Worm (Caenorhabditis elegans) whole organism, L4 larva: ENCODE results near the gene bgal-1.

Experiments used
- F10B5.3 ChIP-seq: sonication (generic microtip); optimal IDR thresholded peaks from 2 replicates; lab custom pipeline; 2016; ENCODE audit warnings: mild to moderate bottlenecking, missing genetic modification characterization, missing compliant biosample characterization
- F37D6.2 ChIP-seq: sonication (generic microtip); optimal IDR thresholded peaks from 2 replicates; lab custom pipeline; 2016; ENCODE audit warnings: mild to moderate bottlenecking, missing genetic modification characterization, missing compliant biosample characterization
- F44E2.7 ChIP-seq: fragments of 200-800 bp; sonication (Bioruptor generic); IDR thresholded peaks from 2 replicates; pipeline ENCODE4 v2.1.2; 2022; ENCODE audit warnings: missing genetic modification characterization, missing compliant biosample characterization
- R02D3.7 ChIP-seq: fragments of 150-350 bp; sonication (generic microtip); optimal IDR thresholded peaks from 3 replicates; lab custom pipeline; 2014; ENCODE audit warnings: missing biosample characterization, missing genetic modification characterization
- Y105C5A.15 ChIP-seq: fragments of 200-800 bp; sonication (Bioruptor generic); IDR thresholded peaks from 2 replicates; pipeline ENCODE4 v1.3.6; 2022; ENCODE audit warnings: missing genetic modification characterization, missing compliant biosample characterization
- Y5F2A.4 ChIP-seq: fragments of 200-800 bp; sonication (Bioruptor generic); optimal IDR thresholded peaks from 2 replicates; lab custom pipeline; 2018; ENCODE audit warnings: mild to moderate bottlenecking, missing genetic modification characterization, missing compliant biosample characterization
- ama-1 ChIP-seq: fragments of 150-350 bp; optimal IDR thresholded peaks from 2 replicates; lab custom pipeline; 2014; ENCODE audit warnings: inconsistent platforms, mixed read lengths
- ceh-28 ChIP-seq: fragments of 150-350 bp; optimal IDR thresholded peaks from 2 replicates; lab custom pipeline; 2014; ENCODE audit warnings: missing biosample characterization, missing genetic modification reagents, missing genetic modification characterization
- ceh-44 ChIP-seq: fragments of 200-800 bp; sonication (Bioruptor generic); IDR thresholded peaks from 2 replicates; pipeline ENCODE4 v1.3.6; 2022; ENCODE audit warnings: missing genetic modification reagents, missing genetic modification characterization, missing compliant biosample characterization
- ceh-82 ChIP-seq: sonication (generic microtip); optimal IDR thresholded peaks from 2 replicates; lab custom pipeline; 2017; ENCODE audit warnings: missing biosample characterization, missing genetic modification characterization
- ces-1 ChIP-seq: fragments of 150-350 bp; sonication (generic microtip); optimal IDR thresholded peaks from 4 replicates; lab custom pipeline; 2014; ENCODE audit warnings: missing biosample characterization, missing genetic modification reagents, missing genetic modification characterization
- cey-2 ChIP-seq: sonication (generic microtip); optimal IDR thresholded peaks from 3 replicates; lab custom pipeline; 2017; ENCODE audit warnings: missing genetic modification characterization, mild to moderate bottlenecking, missing compliant biosample characterization, antibody characterized with exemption, borderline replicate concordance; ENCODE audit not compliant: insufficient read depth
- daf-16 ChIP-seq, 3 experiments: sonication (generic microtip); optimal IDR thresholded peaks; 2 replicates each; lab custom pipeline; 2016 to 2017; ENCODE audit warnings: missing genetic modification characterization in 3 of 3, missing genetic modification reagents in 3 of 3, mild to moderate bottlenecking in 2 of 3, missing compliant biosample characterization in 2 of 3, missing biosample characterization in 1 of 3, moderate library complexity in 1 of 3
- dmd-6 ChIP-seq: fragments of 200-800 bp; sonication (Bioruptor generic); IDR thresholded peaks from 2 replicates; pipeline ENCODE4 v1.3.6; 2022; ENCODE audit warnings: missing genetic modification reagents, missing genetic modification characterization, missing compliant biosample characterization
- dpl-1 ChIP-seq: fragments of 150-350 bp; optimal IDR thresholded peaks from 2 replicates; lab custom pipeline; 2014; ENCODE audit warnings: missing biosample characterization, missing genetic modification reagents, missing genetic modification characterization
- dve-1 ChIP-seq: sonication (generic microtip); optimal IDR thresholded peaks from 2 replicates; lab custom pipeline; 2017; ENCODE audit warnings: antibody characterized with exemption, mild to moderate bottlenecking, missing genetic modification characterization, missing compliant biosample characterization; ENCODE audit not compliant: insufficient read depth
- fos-1 ChIP-seq: fragments of 150-350 bp; optimal IDR thresholded peaks from 2 replicates; lab custom pipeline; 2014; ENCODE audit warnings: missing biosample characterization, missing genetic modification characterization
- hlh-11 ChIP-seq: fragments of 200-800 bp; sonication (Bioruptor generic); optimal IDR thresholded peaks from 2 replicates; lab custom pipeline; 2018; ENCODE audit warnings: mild to moderate bottlenecking, missing genetic modification characterization, missing compliant biosample characterization
- hlh-30 ChIP-seq: sonication (generic microtip); optimal IDR thresholded peaks from 2 replicates; lab custom pipeline; 2017; ENCODE audit warnings: antibody characterized with exemption, mild to moderate bottlenecking, missing genetic modification characterization, missing compliant biosample characterization; ENCODE audit not compliant: insufficient read depth
- lin-39 ChIP-seq: fragments of 150-350 bp; optimal IDR thresholded peaks from 2 replicates; lab custom pipeline; 2014; ENCODE audit warnings: missing biosample characterization, missing genetic modification reagents, missing genetic modification characterization
- lir-3 ChIP-seq: sonication (generic microtip); optimal IDR thresholded peaks from 2 replicates; lab custom pipeline; 2016; ENCODE audit warnings: mild to moderate bottlenecking, missing genetic modification characterization, missing compliant biosample characterization
- lsy-2 ChIP-seq, 2 experiments: fragments of 150-350 bp in 1 of 2; sonication (generic microtip) in 1 of 2; optimal IDR thresholded peaks; 2 replicates each; lab custom pipeline; 2014 to 2017; ENCODE audit warnings: missing biosample characterization in 2 of 2, missing genetic modification characterization in 2 of 2
- madf-5 ChIP-seq, 2 experiments: fragments of 200-800 bp; sonication (Bioruptor generic); IDR thresholded peaks; 2 replicates each; pipeline ENCODE4 v1.3.6; 2022; ENCODE audit warnings: missing compliant biosample characterization in 2 of 2, missing genetic modification characterization in 2 of 2
- mdt-29 ChIP-seq: fragments of 200-800 bp; sonication (Bioruptor generic); IDR thresholded peaks from 2 replicates; pipeline ENCODE4 v1.3.6; 2022; ENCODE audit warnings: missing genetic modification reagents, missing genetic modification characterization, missing compliant biosample characterization
- mep-1 ChIP-seq: fragments of 150-350 bp; sonication (generic microtip); optimal IDR thresholded peaks from 3 replicates; lab custom pipeline; 2014; ENCODE audit warnings: missing biosample characterization, missing genetic modification characterization
- mxl-3 ChIP-seq: fragments of 200-800 bp; sonication (Bioruptor generic); optimal IDR thresholded peaks from 2 replicates; lab custom pipeline; 2018; ENCODE audit warnings: mild to moderate bottlenecking, missing genetic modification characterization, missing compliant biosample characterization
- nhr-11 ChIP-seq: fragments of 150-350 bp; optimal IDR thresholded peaks from 2 replicates; lab custom pipeline; 2014; ENCODE audit warnings: missing biosample characterization, missing genetic modification characterization
- nhr-237 ChIP-seq: sonication (generic microtip); optimal IDR thresholded peaks from 2 replicates; lab custom pipeline; 2017; ENCODE audit warnings: missing biosample characterization, missing genetic modification characterization
- nhr-25 ChIP-seq: sonication (generic microtip); optimal IDR thresholded peaks from 2 replicates; lab custom pipeline; 2017; ENCODE audit warnings: missing genetic modification characterization, mild to moderate bottlenecking, missing compliant biosample characterization, antibody characterized with exemption, moderate library complexity, borderline replicate concordance; ENCODE audit not compliant: insufficient read depth
- pha-4 ChIP-seq, 2 experiments: fragments of 150-350 bp in 1 of 2; fragments of 200-800 bp in 1 of 2; sonication (Bioruptor generic) in 1 of 2; IDR thresholded peaks in 1 of 2; optimal IDR thresholded peaks in 1 of 2; 2 replicates each; pipeline versions ENCODE4 v1.3.6 to Lab custom; 2014 to 2022; ENCODE audit warnings: missing genetic modification characterization in 2 of 2, missing genetic modification reagents in 2 of 2, missing biosample characterization in 1 of 2, missing compliant biosample characterization in 1 of 2
- rbr-2 ChIP-seq: sonication (generic microtip); optimal IDR thresholded peaks from 2 replicates; lab custom pipeline; 2016; ENCODE audit warnings: missing genotype, missing genetic modification characterization, missing compliant biosample characterization
- snpc-4 ChIP-seq: fragments of 150-350 bp; optimal IDR thresholded peaks from 2 replicates; lab custom pipeline; 2014; ENCODE audit warnings: missing biosample characterization, missing genetic modification characterization
- spr-1 ChIP-seq: sonication (generic microtip); optimal IDR thresholded peaks from 2 replicates; lab custom pipeline; 2016; ENCODE audit warnings: mild to moderate bottlenecking, missing genetic modification characterization, missing compliant biosample characterization
- spr-3 ChIP-seq: fragments of 200-800 bp; sonication (Bioruptor generic); optimal IDR thresholded peaks from 2 replicates; lab custom pipeline; 2018; ENCODE audit warnings: mild to moderate bottlenecking, missing genetic modification characterization, missing compliant biosample characterization
- unc-130 ChIP-seq: sonication (generic microtip); optimal IDR thresholded peaks from 2 replicates; lab custom pipeline; 2016; ENCODE audit warnings: missing genetic modification reagents, missing genetic modification characterization, missing compliant biosample characterization
- zfp-2 ChIP-seq: sonication (generic microtip); optimal IDR thresholded peaks from 2 replicates; lab custom pipeline; 2016; ENCODE audit warnings: mild to moderate bottlenecking, missing genetic modification characterization, missing compliant biosample characterization
- zip-2 ChIP-seq: fragments of 150-350 bp; optimal IDR thresholded peaks from 2 replicates; lab custom pipeline; 2014; ENCODE audit warnings: missing biosample characterization, missing genetic modification characterization
- ztf-11 ChIP-seq: fragments of 150-350 bp; optimal IDR thresholded peaks from 2 replicates; lab custom pipeline; 2014; ENCODE audit warnings: missing biosample characterization, missing genetic modification characterization

bgal-1 gene

ce11 chrV:11225981-11226380 is at the start of gene bgal-1:
Gene bgal-1, minus strand, starts transcription at chrV:11226018.
- no peak for TF ChIP-seq nhr-237 (tag; lab: Kevin White, UChicago)
- TF ChIP-seq ama-1 (lab: Kevin White, UChicago), result peak; percentile 92
- peak; percentile 4 for TF ChIP-seq F10B5.3 (tag; lab: Kevin White, UChicago)
- no peak for TF ChIP-seq lir-3
- TF ChIP-seq nhr-25, result no peak
- no peak for TF ChIP-seq F44E2.7 (GFP tag; lab: Robert Waterston, UW)
- peak; percentile 13 for TF ChIP-seq hlh-11 (tag; lab: Kevin White, UChicago)
- TF ChIP-seq dve-1, result peak; percentile 43
- peak; percentile 53 for TF ChIP-seq mep-1 (tag; lab: Kevin White, UChicago)
- TF ChIP-seq fos-1 (tag; lab: Kevin White, UChicago), result no peak
- no peak for TF ChIP-seq mxl-3
- no peak for TF ChIP-seq R02D3.7 (tag; lab: Kevin White, UChicago)
- no peak for TF ChIP-seq ces-1
- TF ChIP-seq Y5F2A.4, result no peak
- TF ChIP-seq unc-130 (GFP tag; lab: Kevin White, UChicago), result no peak
- peak in 1 of 2 experiments; percentile 55 for TF ChIP-seq lsy-2 (tag; optimal IDR thresholded peaks at IDR 0.05; lab: Kevin White, UChicago)
- TF ChIP-seq ceh-28 (tag; lab: Kevin White, UChicago), result no peak
- TF ChIP-seq dmd-6, result no peak
- TF ChIP-seq daf-16 (GFP tag; optimal IDR thresholded peaks at IDR 0.05; lab: Kevin White, UChicago), result peak in 1 of 2 experiments; percentile 72
- peak; percentile 28 for TF ChIP-seq daf-16 (tag; optimal IDR thresholded peaks at IDR 0.05; lab: Kevin White, UChicago)
- TF ChIP-seq madf-5 (GFP tag; IDR thresholded peaks at IDR 0.05; lab: Robert Waterston, UW), result no peak
- TF ChIP-seq pha-4 (GFP tag; IDR thresholded peaks at IDR 0.05; lab: Robert Waterston, UW), result peak; percentile 6; the same call in 1 of the 2 replicates
- no peak for TF ChIP-seq pha-4 (tag; optimal IDR thresholded peaks at IDR 0.05; lab: Kevin White, UChicago)
- TF ChIP-seq snpc-4, result no peak
- TF ChIP-seq hlh-30 (tag; lab: Kevin White, UChicago), result peak; percentile 4
- no peak for TF ChIP-seq ztf-11 (tag; lab: Kevin White, UChicago)
- no peak for TF ChIP-seq ceh-82 (tag; lab: Kevin White, UChicago)
- no peak for TF ChIP-seq nhr-11
- TF ChIP-seq ceh-44 (GFP tag; lab: Robert Waterston, UW), result no peak

ce11 chrV:11272848-11273247 is 47.0 kb upstream of the bgal-1 start, which contains the start of gene clec-223:
Gene clec-223, plus strand, starts transcription at chrV:11273148.
- TF ChIP-seq ceh-28 (tag; lab: Kevin White, UChicago) (no peak), zfp-2 (tag; lab: Kevin White, UChicago) (no peak), F37D6.2 (no peak), spr-3 (GFP tag; lab: Kevin White, UChicago) (no peak), ztf-11 (tag; lab: Kevin White, UChicago) (no peak), mdt-29 (GFP tag; lab: Robert Waterston, UW) (no peak), nhr-237 (tag; lab: Kevin White, UChicago) (no peak), hlh-30 (tag; lab: Kevin White, UChicago) (no peak), dmd-6 (no peak), lin-39 (tag; lab: Kevin White, UChicago) (no peak), dpl-1 (no peak)

ce11 chrV:11271051-11271450 is 45.2 kb upstream of the bgal-1 start, which contains the start of gene clec-222:
Gene clec-222, plus strand, starts transcription at chrV:11271351.
- TF ChIP-seq zip-2 (tag; lab: Kevin White, UChicago), result no peak
- TF ChIP-seq rbr-2 (tag; lab: Kevin White, UChicago), result no peak
- no peak for TF ChIP-seq Y105C5A.15 (GFP tag; lab: Robert Waterston, UW)
- TF ChIP-seq spr-1 (tag; lab: Kevin White, UChicago), result no peak
- no peak for TF ChIP-seq cey-2 (tag; lab: Kevin White, UChicago)
